Worm (Caenorhabditis elegans) whole organism, young adult: Measurements from ENCODE around the gene ttr-42.
A peak's percentile ranks its signal among the peaks of the same experiment; 100 is the strongest.

ENCODE experiments used
- B0336.3 ChIP-seq: fragments of 200-800 bp; sonication (Bioruptor generic); IDR thresholded peaks from 2 replicates; pipeline ENCODE4 v1.3.6; 2022; ENCODE audit warnings: missing genetic modification characterization, missing compliant biosample characterization
- F33H1.4 ChIP-seq: fragments of 200-800 bp; sonication (Bioruptor generic); IDR thresholded peaks from 2 replicates; pipeline ENCODE4 v1.3.6; 2022; ENCODE audit warnings: missing genetic modification reagents, missing genetic modification characterization, missing compliant biosample characterization
- F37B4.10 ChIP-seq: fragments of 200-800 bp; sonication (Bioruptor generic); IDR thresholded peaks from 2 replicates; pipeline ENCODE4 v1.3.6; 2022; ENCODE audit warnings: missing genetic modification characterization, missing compliant biosample characterization
- K11D2.4 ChIP-seq: fragments of 200-800 bp; sonication (Bioruptor generic); IDR thresholded peaks from 2 replicates; pipeline ENCODE4 v1.3.6; 2022; ENCODE audit warnings: missing genetic modification reagents, missing genetic modification characterization, missing compliant biosample characterization
- Y53F4B.3 ChIP-seq: fragments of 200-800 bp; sonication (Bioruptor generic); IDR thresholded peaks from 2 replicates; pipeline ENCODE4 v1.3.6; 2022; ENCODE audit warnings: missing genetic modification reagents, missing genetic modification characterization, missing compliant biosample characterization
- Y53G8AR.9 ChIP-seq: fragments of 200-800 bp; sonication (Bioruptor generic); conservative IDR thresholded peaks from 2 replicates; pipeline ENCODE4 v1.3.6; 2022; ENCODE audit warnings: missing genetic modification reagents, missing genetic modification characterization, missing compliant biosample characterization
- Y56A3A.18 ChIP-seq: fragments of 200-800 bp; sonication (Bioruptor generic); IDR thresholded peaks from 2 replicates; pipeline ENCODE4 v1.3.6; 2022; ENCODE audit warnings: missing genetic modification reagents, missing genetic modification characterization, missing compliant biosample characterization
- ama-1 ChIP-seq, 3 experiments: fragments of 150-350 bp in 1 of 3; sonication (generic microtip) in 2 of 3; optimal IDR thresholded peaks; 2 replicates each; lab custom pipeline; 2014 to 2018; ENCODE audit warnings: missing biosample characterization in 2 of 3, missing genetic modification characterization in 2 of 3, missing genetic modification reagents in 2 of 3
- atf-7 ChIP-seq: sonication (generic microtip); optimal IDR thresholded peaks from 2 replicates; lab custom pipeline; 2017; ENCODE audit warnings: mild to moderate bottlenecking, missing genetic modification characterization, missing compliant biosample characterization
- attf-5 ChIP-seq: fragments of 200-800 bp; sonication (Bioruptor generic); optimal IDR thresholded peaks from 2 replicates; lab custom pipeline; 2018; ENCODE audit warnings: mild to moderate bottlenecking, missing genetic modification characterization, missing compliant biosample characterization
- ccch-3 ChIP-seq: fragments of 200-800 bp; sonication (Bioruptor generic); optimal IDR thresholded peaks from 2 replicates; lab custom pipeline; 2018; ENCODE audit warnings: mild to moderate bottlenecking, missing genetic modification characterization, missing compliant biosample characterization
- cebp-2 ChIP-seq: fragments of 200-800 bp; sonication (Bioruptor generic); IDR thresholded peaks from 2 replicates; pipeline ENCODE4 v1.3.6; 2022; ENCODE audit warnings: missing genetic modification characterization, missing compliant biosample characterization
- ceh-100 ChIP-seq: fragments of 200-800 bp; sonication (Bioruptor generic); IDR thresholded peaks from 2 replicates; pipeline ENCODE4 v1.3.6; 2022; ENCODE audit warnings: missing genetic modification reagents, missing genetic modification characterization, missing compliant biosample characterization
- ceh-40 ChIP-seq: fragments of 200-800 bp; sonication (Bioruptor generic); IDR thresholded peaks from 2 replicates; pipeline ENCODE4 v1.3.6; 2022; ENCODE audit warnings: missing genetic modification characterization, missing compliant biosample characterization
- ceh-58 ChIP-seq: fragments of 200-800 bp; sonication (Bioruptor generic); IDR thresholded peaks from 2 replicates; pipeline ENCODE4 v1.3.6; 2022; ENCODE audit warnings: missing genetic modification characterization, missing compliant biosample characterization
- egl-18 ChIP-seq: fragments of 200-800 bp; sonication (Bioruptor generic); IDR thresholded peaks from 2 replicates; pipeline ENCODE4 v1.3.6; 2022; ENCODE audit warnings: missing genetic modification reagents, missing genetic modification characterization, missing compliant biosample characterization
- egrh-3 ChIP-seq: fragments of 200-800 bp; sonication (Bioruptor generic); IDR thresholded peaks from 2 replicates; pipeline ENCODE4 v1.3.6; 2022; ENCODE audit warnings: missing genetic modification reagents, missing genetic modification characterization, missing compliant biosample characterization
- ekl-4 ChIP-seq: fragments of 200-800 bp; sonication (Bioruptor generic); IDR thresholded peaks from 2 replicates; pipeline ENCODE4 v1.3.6; 2022; ENCODE audit warnings: missing genetic modification reagents, missing genetic modification characterization, missing compliant biosample characterization
- hlh-12 ChIP-seq: sonication (generic microtip); optimal IDR thresholded peaks from 2 replicates; lab custom pipeline; 2016; ENCODE audit warnings: missing genetic modification characterization, missing compliant biosample characterization
- hmg-20 ChIP-seq: fragments of 200-800 bp; sonication (Bioruptor generic); IDR thresholded peaks from 2 replicates; pipeline ENCODE4 v1.3.6; 2022; ENCODE audit warnings: missing genetic modification reagents, missing genetic modification characterization, missing compliant biosample characterization
- lag-1 ChIP-seq: fragments of 200-800 bp; sonication (Bioruptor generic); IDR thresholded peaks from 2 replicates; pipeline ENCODE4 v1.3.6; 2022; ENCODE audit warnings: missing genetic modification reagents, missing genetic modification characterization, missing compliant biosample characterization
- lin-26 ChIP-seq: fragments of 200-800 bp; sonication (Bioruptor generic); IDR thresholded peaks from 2 replicates; pipeline ENCODE4 v1.3.6; 2022; ENCODE audit warnings: missing genetic modification reagents, missing genetic modification characterization, missing compliant biosample characterization
- lin-40 ChIP-seq: sonication (generic microtip); optimal IDR thresholded peaks from 2 replicates; lab custom pipeline; 2016; ENCODE audit warnings: missing genetic modification characterization, mild to moderate bottlenecking, missing compliant biosample characterization, missing genotype, missing genetic modification reagents
- lin-54 ChIP-seq: fragments of 200-800 bp; sonication (Bioruptor generic); optimal IDR thresholded peaks from 2 replicates; lab custom pipeline; 2018; ENCODE audit warnings: mild to moderate bottlenecking, missing genetic modification characterization, missing compliant biosample characterization
- madf-10 ChIP-seq: sonication (generic microtip); optimal IDR thresholded peaks from 2 replicates; lab custom pipeline; 2016; ENCODE audit warnings: mild to moderate bottlenecking, missing genetic modification characterization, missing compliant biosample characterization
- madf-3 ChIP-seq: fragments of 200-800 bp; sonication (Bioruptor generic); IDR thresholded peaks from 2 replicates; pipeline ENCODE4 v1.3.6; 2022; ENCODE audit warnings: missing genetic modification reagents, missing genetic modification characterization, missing compliant biosample characterization
- madf-6 ChIP-seq: fragments of 200-800 bp; sonication (Bioruptor generic); IDR thresholded peaks from 2 replicates; pipeline ENCODE4 v1.3.6; 2022; ENCODE audit warnings: missing genetic modification reagents, missing genetic modification characterization, missing compliant biosample characterization
- mcd-1 ChIP-seq: fragments of 200-800 bp; sonication (Bioruptor generic); IDR thresholded peaks from 2 replicates; pipeline ENCODE4 v1.3.6; 2022; ENCODE audit warnings: missing genetic modification reagents, missing genetic modification characterization, missing compliant biosample characterization
- nfya-2 ChIP-seq: fragments of 200-800 bp; sonication (Bioruptor generic); IDR thresholded peaks from 2 replicates; pipeline ENCODE4 v1.3.6; 2022; ENCODE audit warnings: missing genetic modification reagents, missing genetic modification characterization, missing compliant biosample characterization
- nhr-90 ChIP-seq: sonication (generic microtip); optimal IDR thresholded peaks from 2 replicates; lab custom pipeline; 2016; ENCODE audit warnings: missing genotype, mild to moderate bottlenecking, missing genetic modification characterization, missing compliant biosample characterization
- pha-4 ChIP-seq: fragments of 150-350 bp; sonication (generic microtip); optimal IDR thresholded peaks from 2 replicates; lab custom pipeline; 2014; ENCODE audit warnings: missing biosample characterization, missing genetic modification reagents, missing genetic modification characterization
- rcor-1 ChIP-seq: fragments of 200-800 bp; sonication (Bioruptor generic); IDR thresholded peaks from 2 replicates; pipeline ENCODE4 v1.3.6; 2022; ENCODE audit warnings: missing genetic modification reagents, missing genetic modification characterization, missing compliant biosample characterization
- rec-8 ChIP-seq, 2 experiments: sonication (generic microtip); optimal IDR thresholded peaks; 2 replicates each; lab custom pipeline; 2016; ENCODE audit warnings: mild to moderate bottlenecking in 2 of 2, missing genetic modification characterization in 2 of 2, missing genetic modification reagents in 2 of 2, missing genotype in 2 of 2, missing biosample characterization in 1 of 2, missing compliant biosample characterization in 1 of 2, moderate library complexity in 1 of 2
- repo-1 ChIP-seq: sonication (generic microtip); optimal IDR thresholded peaks from 2 replicates; lab custom pipeline; 2017; ENCODE audit warnings: mild to moderate bottlenecking, missing genetic modification characterization, missing compliant biosample characterization
- rpc-1 ChIP-seq, 2 experiments: fragments of 150-350 bp in 1 of 2; sonication (generic microtip) in 1 of 2; optimal IDR thresholded peaks; 2 replicates each; lab custom pipeline; 2014 to 2018; ENCODE audit warnings: missing biosample characterization in 1 of 2, missing genetic modification characterization in 1 of 2, missing genetic modification reagents in 1 of 2, missing genotype in 1 of 2
- sea-2 ChIP-seq: fragments of 200-800 bp; sonication (Bioruptor generic); IDR thresholded peaks from 2 replicates; pipeline ENCODE4 v1.3.6; 2022; ENCODE audit warnings: missing genetic modification characterization, missing compliant biosample characterization
- snpc-1.1 ChIP-seq: sonication (generic microtip); optimal IDR thresholded peaks from 2 replicates; lab custom pipeline; 2017; ENCODE audit warnings: missing genetic modification characterization, mild to moderate bottlenecking, missing compliant biosample characterization, antibody characterized with exemption, moderate library complexity, missing genotype, missing genetic modification reagents; ENCODE audit not compliant: insufficient read depth
- snpc-4 ChIP-seq, 5 experiments: fragments of 150-350 bp in 1 of 5; sonication (generic microtip) in 4 of 5; optimal IDR thresholded peaks; 2 replicates each; lab custom pipeline; 2014 to 2018; ENCODE audit warnings: missing genetic modification characterization in 5 of 5, missing biosample characterization in 3 of 5, antibody characterized with exemption in 2 of 5, mild to moderate bottlenecking in 2 of 5, missing compliant biosample characterization in 2 of 5, missing genotype in 2 of 5, moderate library complexity in 2 of 5, missing genetic modification reagents in 1 of 5
- somi-1 ChIP-seq: fragments of 200-800 bp; sonication (Bioruptor generic); optimal IDR thresholded peaks from 2 replicates; lab custom pipeline; 2018; ENCODE audit warnings: mild to moderate bottlenecking, missing genetic modification characterization, missing compliant biosample characterization
- sptf-2 ChIP-seq: fragments of 200-800 bp; sonication (Bioruptor generic); optimal IDR thresholded peaks from 2 replicates; lab custom pipeline; 2018; ENCODE audit warnings: mild to moderate bottlenecking, missing genetic modification characterization, missing compliant biosample characterization
- tbp1 ChIP-seq: fragments of 200-800 bp; sonication (Bioruptor generic); optimal IDR thresholded peaks from 2 replicates; lab custom pipeline; 2018; ENCODE audit warnings: mild to moderate bottlenecking, missing genetic modification characterization, missing compliant biosample characterization
- tbx-9 ChIP-seq: sonication (generic microtip); optimal IDR thresholded peaks from 2 replicates; lab custom pipeline; 2016; ENCODE audit warnings: borderline replicate concordance, missing genetic modification characterization, inconsistent platforms, missing compliant biosample characterization
- ztf-18 ChIP-seq: sonication (generic microtip); optimal IDR thresholded peaks from 2 replicates; lab custom pipeline; 2016; ENCODE audit warnings: missing genotype, mild to moderate bottlenecking, missing genetic modification characterization, missing compliant biosample characterization
- ztf-22 ChIP-seq: fragments of 200-800 bp; sonication (Bioruptor generic); optimal IDR thresholded peaks from 2 replicates; lab custom pipeline; 2018; ENCODE audit warnings: mild to moderate bottlenecking, missing genetic modification characterization, moderate library complexity, missing compliant biosample characterization
- ztf-26 ChIP-seq: sonication (generic microtip); optimal IDR thresholded peaks from 2 replicates; lab custom pipeline; 2017; ENCODE audit warnings: missing genetic modification characterization, missing compliant biosample characterization
- ztf-28 ChIP-seq: fragments of 200-800 bp; sonication (Bioruptor generic); IDR thresholded peaks from 2 replicates; pipeline ENCODE4 v1.3.6; 2022; ENCODE audit warnings: missing genetic modification reagents, missing genetic modification characterization, missing compliant biosample characterization

The ttr-42 gene

DNA sequence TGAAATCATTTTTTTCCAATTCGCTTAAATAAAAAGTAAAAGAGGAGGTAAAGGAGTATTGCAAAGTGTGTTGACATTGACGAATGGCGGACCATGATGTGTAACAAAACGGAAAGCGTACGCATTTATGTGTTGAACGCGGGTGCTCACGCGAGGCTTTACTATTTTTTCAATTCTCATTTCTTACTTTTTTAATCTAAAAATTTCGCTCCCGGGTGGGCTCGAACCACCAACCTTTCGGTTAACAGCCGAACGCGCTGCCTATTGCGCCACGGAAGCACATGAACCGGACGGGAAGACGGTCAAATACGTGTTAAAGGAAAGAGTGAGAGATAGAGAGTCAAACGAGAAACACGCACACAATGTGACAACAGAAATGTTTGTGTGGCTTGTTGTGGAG is 28.2 kb upstream of the ttr-42 start (continued):
- TF ChIP-seq mcd-1 (GFP tag; lab: Robert Waterston, UW) (peak; percentile 54; the same call in 1 of the 2 replicates), ztf-28 (GFP tag; lab: Robert Waterston, UW) (peak; percentile 78; the same call in 1 of the 2 replicates), ztf-18 (peak; percentile 74), nhr-90 (tag; lab: Kevin White, UChicago) (peak; percentile 79), K11D2.4 (GFP tag; lab: Robert Waterston, UW) (peak; percentile 36; the same call in 1 of the 2 replicates), attf-5 (GFP tag; lab: Kevin White, UChicago) (peak; percentile 59), ceh-100 (no peak), F33H1.4 (no peak), repo-1 (tag; lab: Kevin White, UChicago) (peak; percentile 75), lin-40 (peak; percentile 81), egl-18 (GFP tag; lab: Robert Waterston, UW) (0 out of 2 replicates have a peak, but pooled peaks have one; percentile 5), lag-1 (no peak), Y53F4B.3 (no peak), B0336.3 (GFP tag; lab: Robert Waterston, UW) (peak; percentile 76), ccch-3 (peak; percentile 37), ztf-22 (peak; percentile 42), cebp-2 (GFP tag; lab: Robert Waterston, UW) (no peak), somi-1 (GFP tag; lab: Kevin White, UChicago) (peak; percentile 29), ztf-26 (peak; percentile 36), F37B4.10 (GFP tag; lab: Robert Waterston, UW) (0 out of 2 replicates have a peak, but pooled peaks have one; percentile 82), tbp1 (GFP tag; lab: Kevin White, UChicago) (peak; percentile 94), rec-8 (tag; optimal IDR thresholded peaks at IDR 0.05; lab: Kevin White, UChicago) (peak; percentile 4 to 69), snpc-1.1 (tag; lab: Kevin White, UChicago) (peak; percentile 49), ama-1 (optimal IDR thresholded peaks at IDR 0.05; lab: Kevin White, UChicago) (no peak), ama-1 (GFP tag; optimal IDR thresholded peaks at IDR 0.05; lab: Kevin White, UChicago) (peak; percentile 13 to 80), lin-54 (GFP tag; lab: Kevin White, UChicago) (peak; percentile 42), rpc-1 (optimal IDR thresholded peaks at IDR 0.05; lab: Kevin White, UChicago) (peak; percentile 81), rpc-1 (tag; optimal IDR thresholded peaks at IDR 0.05; lab: Kevin White, UChicago) (peak; percentile 88), Y53G8AR.9 (GFP tag; lab: Robert Waterston, UW) (no peak), ekl-4 (GFP tag; lab: Robert Waterston, UW) (peak; percentile 30; the same call in 1 of the 2 replicates), tbx-9 (no peak), lin-26 (GFP tag; lab: Robert Waterston, UW) (peak; percentile 92; the same call in 1 of the 2 replicates), Y56A3A.18 (0 out of 2 replicates have a peak, but pooled peaks have one; percentile 9), pha-4 (tag; lab: Kevin White, UChicago) (no peak), madf-6 (GFP tag; lab: Robert Waterston, UW) (0 out of 2 replicates have a peak, but pooled peaks have one; percentile 20), sptf-2 (no peak), ceh-58 (GFP tag; lab: Robert Waterston, UW) (no peak), atf-7 (peak; percentile 55), madf-10 (peak; percentile 76), ceh-40 (GFP tag; lab: Robert Waterston, UW) (0 out of 2 replicates have a peak, but pooled peaks have one; percentile 25), rcor-1 (GFP tag; lab: Robert Waterston, UW) (peak; percentile 51; the same call in 1 of the 2 replicates), madf-3 (0 out of 2 replicates have a peak, but pooled peaks have one; percentile 49), hlh-12 (peak; percentile 63), nfya-2 (GFP tag; lab: Robert Waterston, UW) (no peak), snpc-4 (GFP tag; optimal IDR thresholded peaks at IDR 0.05; lab: Kevin White, UChicago) (peak; percentile 56), snpc-4 (tag; optimal IDR thresholded peaks at IDR 0.05; lab: Kevin White, UChicago) (peak in 3 of 4 experiments; percentile 62 to 77 (median 73)), hmg-20 (GFP tag; lab: Robert Waterston, UW) (peak; percentile 69; the same call in 1 of the 2 replicates), egrh-3 (peak; percentile 42; the same call in 1 of the 2 replicates), sea-2 (0 out of 2 replicates have a peak, but pooled peaks have one; percentile 53)
